Fruit fly (Drosophila melanogaster): Measurements from ENCODE around the gene CG33654.

DNA sequence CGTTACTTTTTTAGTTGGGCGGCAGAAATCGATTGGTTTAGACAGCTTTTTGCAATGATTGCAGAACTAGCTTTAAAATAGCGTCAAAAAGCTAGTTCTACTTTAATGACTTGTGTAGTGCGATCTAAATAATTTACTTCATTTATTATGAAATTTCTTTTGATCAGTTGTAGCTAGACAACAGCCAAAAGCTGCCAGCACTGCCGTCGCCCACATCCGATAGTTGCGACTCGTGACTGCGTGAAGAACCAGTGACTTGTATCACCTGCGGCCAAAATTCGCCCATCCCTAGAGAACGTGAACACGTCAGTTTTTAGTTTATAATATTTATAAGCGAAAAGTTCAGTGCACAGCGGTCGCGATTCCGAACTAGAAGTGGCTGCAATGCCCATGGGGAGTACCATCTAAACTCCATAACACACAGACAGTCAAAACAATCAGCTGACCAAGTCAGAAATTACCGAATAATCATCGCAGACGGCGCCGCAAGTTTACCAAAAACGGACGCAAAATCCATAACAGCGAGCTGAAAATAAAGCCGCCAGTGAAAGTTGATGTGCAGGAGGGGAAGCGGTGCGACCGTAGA, 3.7 kb upstream of the CG33654 start, which contains the start of gene P58IPK:
- TF ChIP-seq CG32264 (GFP tag; optimal IDR thresholded peaks at IDR 0.05) (peak; percentile 46), h (GFP tag; optimal IDR thresholded peaks at IDR 0.05) (peak; percentile 71), tai (GFP tag; optimal IDR thresholded peaks at IDR 0.05) (no peak), ey (GFP tag; optimal IDR thresholded peaks at IDR 0.05) (peak; percentile 53), psq (GFP tag; optimal IDR thresholded peaks at IDR 0.05) (peak; percentile 35), Mio (GFP tag; optimal IDR thresholded peaks at IDR 0.05) (no peak), pan (optimal IDR thresholded peaks at IDR 0.05) (no peak), rgr (GFP tag; optimal IDR thresholded peaks at IDR 0.05) (peak; percentile 68), Abd-B (GFP tag; optimal IDR thresholded peaks at IDR 0.05) (no peak), jim (GFP tag; optimal IDR thresholded peaks at IDR 0.05) (no peak), Hr83 (GFP tag; optimal IDR thresholded peaks at IDR 0.05; ENCODE audit: poor library complexity, severe bottlenecking) (peak; percentile 83), Rel (GFP tag; optimal IDR thresholded peaks at IDR 0.05) (no peak), Rel (tag; optimal IDR thresholded peaks at IDR 0.05) (peak; percentile 33), usp (GFP tag; optimal IDR thresholded peaks at IDR 0.05) (no peak)

Measured in whole organism, wandering third instar larva.